Worm (Caenorhabditis elegans): Measurements from ENCODE around the gene dhs-25.

- TF ChIP-seq T26A8.4 (GFP tag; IDR thresholded peaks at IDR 0.05) (no peak), tag-97 (GFP tag; IDR thresholded peaks at IDR 0.05) (no peak), nhr-76 (tag; optimal IDR thresholded peaks at IDR 0.05) (no peak), nhr-25 (tag; optimal IDR thresholded peaks at IDR 0.05; ENCODE audit: borderline replicate concordance, insufficient read depth) (no peak), madf-5 (GFP tag; IDR thresholded peaks at IDR 0.05) (no peak), unc-130 (GFP tag; optimal IDR thresholded peaks at IDR 0.05) (no peak), lin-38 (GFP tag; IDR thresholded peaks at IDR 0.05) (no peak), egl-27 (tag; optimal IDR thresholded peaks at IDR 0.05) (no peak), lin-15B (tag; optimal IDR thresholded peaks at IDR 0.05) (no peak), nhr-77 (tag; optimal IDR thresholded peaks at IDR 0.05) (no peak), lin-39 (tag; optimal IDR thresholded peaks at IDR 0.05) (no peak), lsy-2 (tag; optimal IDR thresholded peaks at IDR 0.05) (no peak), nhr-11 (tag; optimal IDR thresholded peaks at IDR 0.05) (no peak), duxl-1 (tag; optimal IDR thresholded peaks at IDR 0.05; ENCODE audit: poor library complexity) (no peak)
These were observed 7.8 kb upstream of the dhs-25 start for ce11 chrX:1478569-1478968.
